Worm (Caenorhabditis elegans): Measurements from ENCODE around the gene Y51H4A.937.

Gene Y51H4A.937

DNA sequence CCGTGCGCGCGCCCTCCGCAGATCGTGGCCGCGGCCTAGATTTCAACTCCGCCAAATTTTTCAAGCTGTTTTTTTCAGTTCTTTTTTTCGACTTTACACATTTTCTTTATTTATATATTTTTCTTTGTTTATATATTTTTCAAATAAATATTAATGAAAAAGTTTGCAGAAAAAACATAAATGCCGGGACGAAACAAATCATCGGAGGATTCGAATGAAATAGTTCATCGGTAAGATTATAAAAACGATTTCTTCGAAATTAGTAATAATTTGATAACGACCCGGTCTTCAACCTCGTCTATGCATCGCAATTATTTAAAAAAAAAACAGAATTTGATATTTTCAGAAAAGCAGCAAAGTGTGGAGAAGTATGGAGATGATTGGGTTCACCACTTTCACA, 4.9 kb downstream of the Y51H4A.937 start, which contains the start of gene Y51H4A.6:
Gene Y51H4A.6 (plus strand): TSS at position 301 of the 400 bp plus-strand sequence.
- TF ChIP-seq mec-3 (tag; optimal IDR thresholded peaks at IDR 0.05; ENCODE audit: borderline replicate concordance) (no peak), sox-2 (GFP tag; IDR thresholded peaks at IDR 0.05) (no peak), ceh-2 (tag; optimal IDR thresholded peaks at IDR 0.05) (no peak), ttx-3 (tag; optimal IDR thresholded peaks at IDR 0.05) (no peak), pha-4 (tag; optimal IDR thresholded peaks at IDR 0.05) (no peak), ceh-19 (GFP tag; optimal IDR thresholded peaks at IDR 0.05) (no peak), Y22D7AL.16 (tag; optimal IDR thresholded peaks at IDR 0.05) (no peak), unc-42 (tag; optimal IDR thresholded peaks at IDR 0.05) (no peak), hlh-30 (tag; optimal IDR thresholded peaks at IDR 0.05; ENCODE audit: insufficient read depth) (no peak)

DNA sequence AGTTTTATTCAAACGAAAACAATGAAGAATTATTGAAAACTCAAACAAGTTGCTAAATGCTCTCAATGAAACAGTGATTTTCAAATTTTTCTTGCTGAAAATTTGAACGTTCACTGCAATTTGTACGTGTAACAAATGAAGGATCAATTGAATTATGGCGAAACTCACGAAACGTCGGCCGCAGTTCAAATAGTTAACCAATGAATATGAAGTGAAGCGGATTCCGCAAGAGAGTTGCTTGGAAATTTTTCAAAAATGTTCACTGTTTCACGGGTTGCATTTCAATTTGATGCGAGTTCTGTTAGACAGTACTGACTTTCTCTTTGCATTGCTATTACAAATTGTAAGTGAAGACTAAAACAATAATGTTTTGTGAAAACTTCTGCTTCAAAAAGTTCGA, 6.4 kb downstream of the Y51H4A.937 start:
- TF ChIP-seq che-1 (tag; optimal IDR thresholded peaks at IDR 0.05) = no peak
- TF ChIP-seq unc-55 (GFP tag; optimal IDR thresholded peaks at IDR 0.05) = no peak
- no peak for TF ChIP-seq F13H6.1 (tag; optimal IDR thresholded peaks at IDR 0.05)
- no peak for TF ChIP-seq zip-5 (tag; optimal IDR thresholded peaks at IDR 0.05)
- no peak for TF ChIP-seq odd-2 (tag; optimal IDR thresholded peaks at IDR 0.05)
- TF ChIP-seq ceh-14 (tag; optimal IDR thresholded peaks at IDR 0.05) = no peak
- TF ChIP-seq ttx-3 (tag; optimal IDR thresholded peaks at IDR 0.05) = no peak
- no peak for TF ChIP-seq ref-2 (tag; optimal IDR thresholded peaks at IDR 0.05)
- no peak for TF ChIP-seq elt-2 (tag; optimal IDR thresholded peaks at IDR 0.05)
- TF ChIP-seq syd-9 (tag; optimal IDR thresholded peaks at IDR 0.05) = no peak

ce11 chrIV:16540540-16540939, 12.1 kb downstream of the Y51H4A.937 start:
- TF ChIP-seq F13H6.1 (tag; optimal IDR thresholded peaks at IDR 0.05) (no peak), ceh-19 (GFP tag; optimal IDR thresholded peaks at IDR 0.05) (no peak), pha-2 (tag; optimal IDR thresholded peaks at IDR 0.05) (no peak), lin-11 (tag; optimal IDR thresholded peaks at IDR 0.05) (no peak), tbx-7 (tag; optimal IDR thresholded peaks at IDR 0.05) (no peak), syd-9 (tag; optimal IDR thresholded peaks at IDR 0.05) (no peak), ztf-16 (tag; optimal IDR thresholded peaks at IDR 0.05) (no peak), K09A11.1 (tag; optimal IDR thresholded peaks at IDR 0.05; ENCODE audit: insufficient read depth) (no peak), T23F11.4 (GFP tag; optimal IDR thresholded peaks at IDR 0.05) (no peak), gmeb-2 (tag; optimal IDR thresholded peaks at IDR 0.05) (no peak), pha-4 (tag; optimal IDR thresholded peaks at IDR 0.05) (no peak), ttx-3 (tag; optimal IDR thresholded peaks at IDR 0.05) (no peak), rnt-1 (tag; optimal IDR thresholded peaks at IDR 0.05) (no peak), unc-42 (tag; optimal IDR thresholded peaks at IDR 0.05) (no peak)

ce11 chrIV:16542649-16543048, 14.2 kb downstream of the Y51H4A.937 start, which contains the start of gene uroc-1:
Gene uroc-1 (minus strand): TSS chrIV:16542749.
- TF ChIP-seq hlh-6 (tag; optimal IDR thresholded peaks at IDR 0.05) (no peak), ceh-6 (GFP tag; optimal IDR thresholded peaks at IDR 0.05) (no peak), hlh-15 (tag; optimal IDR thresholded peaks at IDR 0.05) (no peak), Y22D7AL.16 (tag; optimal IDR thresholded peaks at IDR 0.05) (no peak), sox-2 (GFP tag; IDR thresholded peaks at IDR 0.05) (no peak), ama-1 (optimal IDR thresholded peaks at IDR 0.05) (no peak), fax-1 (tag; optimal IDR thresholded peaks at IDR 0.05) (no peak), elt-4 (tag; optimal IDR thresholded peaks at IDR 0.05) (no peak), ceh-30 (tag; optimal IDR thresholded peaks at IDR 0.05) (no peak), hlh-8 (tag; optimal IDR thresholded peaks at IDR 0.05) (no peak), fkh-10 (GFP tag; optimal IDR thresholded peaks at IDR 0.05) (no peak), dmd-4 (tag; optimal IDR thresholded peaks at IDR 0.05; ENCODE audit: borderline replicate concordance) (no peak), ceh-2 (tag; optimal IDR thresholded peaks at IDR 0.05) (no peak), lim-6 (tag; optimal IDR thresholded peaks at IDR 0.05) (no peak), unc-3 (GFP tag; conservative IDR thresholded peaks at IDR 0.05) (no peak), unc-3 (tag; optimal IDR thresholded peaks at IDR 0.05) (no peak), ceh-34 (tag; optimal IDR thresholded peaks at IDR 0.05) (no peak), ahr-1 (tag; optimal IDR thresholded peaks at IDR 0.05) (no peak), pha-2 (tag; optimal IDR thresholded peaks at IDR 0.05) (no peak), tbx-2 (tag; optimal IDR thresholded peaks at IDR 0.05) (no peak)
